Worm (Caenorhabditis elegans): Measurements from ENCODE around the gene era-1.

DNA sequence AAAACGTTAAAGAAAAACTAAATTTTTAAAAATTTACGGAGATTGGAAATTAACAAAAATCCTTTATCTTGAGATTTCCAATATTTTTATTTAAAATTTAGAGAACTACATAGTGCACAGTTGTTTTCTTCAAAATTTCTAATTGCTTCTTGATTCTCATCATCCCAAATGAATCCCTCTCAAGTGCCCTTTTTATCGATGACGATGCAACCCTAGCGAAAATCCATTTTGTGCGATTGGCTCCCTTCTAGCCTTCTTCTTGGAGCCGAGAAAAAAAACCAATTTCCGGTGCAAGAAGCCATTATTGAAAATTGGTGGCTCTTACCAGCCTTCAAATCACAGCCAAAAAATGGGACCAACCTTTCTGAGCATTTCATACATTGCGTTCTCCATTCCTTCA lies 40.4 kb upstream of the era-1 start:
- TF ChIP-seq pros-1 (tag; optimal IDR thresholded peaks at IDR 0.05) (no peak), unc-3 (GFP tag; conservative IDR thresholded peaks at IDR 0.05) (no peak), unc-3 (tag; optimal IDR thresholded peaks at IDR 0.05) (no peak)
